Fruit fly (Drosophila melanogaster) whole organism, embryonic: ENCODE measurements around the gene CG8281.
A peak's percentile ranks its signal among the peaks of the same experiment; 100 is the strongest.

ENCODE experiments used
- BtbVII ChIP-seq: fragments of 200-800 bp; sonication (Bioruptor generic); optimal IDR thresholded peaks from 3 replicates; lab custom pipeline; 2017; ENCODE audit warnings: missing biosample characterization, mild to moderate bottlenecking, missing genetic modification characterization
- CG14014 ChIP-seq: fragments of 200-800 bp; sonication (Bioruptor generic); IDR thresholded peaks from 2 replicates; pipeline ENCODE4 v1.3.6; 2022; ENCODE audit warnings: missing biosample characterization, missing genetic modification characterization
- CG14441 ChIP-seq: fragments of 200-800 bp; sonication (Bioruptor generic); IDR thresholded peaks from 2 replicates; pipeline ENCODE4 v1.3.6; 2022; ENCODE audit warnings: missing biosample characterization, missing genetic modification characterization
- CG15073 ChIP-seq: fragments of 200-800 bp; sonication (Bioruptor generic); optimal IDR thresholded peaks from 2 replicates; lab custom pipeline; 2016; ENCODE audit warnings: missing biosample characterization, missing genetic modification characterization
- CG15514 ChIP-seq: fragments of 200-800 bp; sonication (Bioruptor generic); optimal IDR thresholded peaks from 3 replicates; lab custom pipeline; 2017; ENCODE audit warnings: missing biosample characterization, missing genetic modification characterization, mild to moderate bottlenecking, moderate library complexity, missing genetic modification reagents
- CG1602 ChIP-seq: fragments of 200-800 bp; sonication (Bioruptor generic); optimal IDR thresholded peaks from 3 replicates; lab custom pipeline; 2016; ENCODE audit warnings: missing biosample characterization, missing genetic modification characterization
- CG17829 ChIP-seq: fragments of 200-800 bp; optimal IDR thresholded peaks from 2 replicates; lab custom pipeline; 2019; ENCODE audit warnings: missing biosample characterization, mild to moderate bottlenecking, missing genetic modification characterization, moderate library complexity
- CG1792 ChIP-seq: fragments of 200-800 bp; sonication (Bioruptor generic); optimal IDR thresholded peaks from 2 replicates; lab custom pipeline; 2016; ENCODE audit warnings: missing biosample characterization, missing genetic modification characterization
- CG18476 ChIP-seq: fragments of 200-800 bp; sonication (Bioruptor generic); optimal IDR thresholded peaks from 2 replicates; lab custom pipeline; 2016; ENCODE audit warnings: missing biosample characterization, mild to moderate bottlenecking, missing genetic modification characterization
- CG2199 ChIP-seq: fragments of 200-800 bp; sonication (Bioruptor generic); IDR thresholded peaks from 3 replicates; pipeline ENCODE4 v1.3.6; 2022; ENCODE audit warnings: missing biosample characterization, missing genetic modification characterization
- CG2678 ChIP-seq: fragments of 200-800 bp; sonication (Bioruptor generic); optimal IDR thresholded peaks from 3 replicates; lab custom pipeline; 2019; ENCODE audit warnings: missing biosample characterization, mild to moderate bottlenecking, missing genetic modification characterization, moderate library complexity
- CG3065 ChIP-seq: fragments of 200-800 bp; sonication (Bioruptor generic); optimal IDR thresholded peaks from 2 replicates; lab custom pipeline; 2016; ENCODE audit warnings: missing biosample characterization, missing genetic modification characterization
- CG34422 ChIP-seq: fragments of 200-800 bp; sonication (Bioruptor generic); IDR thresholded peaks from 3 replicates; pipeline ENCODE4 v1.3.6; 2022; ENCODE audit warnings: missing biosample characterization, missing genetic modification characterization
- CG4424 ChIP-seq: fragments of 200-800 bp; sonication (Bioruptor generic); optimal IDR thresholded peaks from 3 replicates; lab custom pipeline; 2016; ENCODE audit warnings: missing biosample characterization, missing genetic modification characterization
- CG6254 ChIP-seq: fragments of 200-800 bp; sonication (Bioruptor generic); optimal IDR thresholded peaks from 3 replicates; lab custom pipeline; 2017; ENCODE audit warnings: mild to moderate bottlenecking, missing biosample characterization, missing genetic modification reagents, missing genetic modification characterization
- CG8924 ChIP-seq: fragments of 200-800 bp; optimal IDR thresholded peaks from 3 replicates; lab custom pipeline; 2019; ENCODE audit warnings: missing biosample characterization, mild to moderate bottlenecking, missing genetic modification characterization, moderate library complexity
- CG8944 ChIP-seq: fragments of 200-800 bp; sonication (Bioruptor generic); optimal IDR thresholded peaks from 3 replicates; lab custom pipeline; 2016; ENCODE audit warnings: missing biosample characterization, missing genetic modification characterization
- Chrac-16 ChIP-seq: fragments of 200-800 bp; sonication (Bioruptor generic); optimal IDR thresholded peaks from 3 replicates; lab custom pipeline; 2016; ENCODE audit warnings: missing biosample characterization, missing genetic modification characterization
- CkIIα-i1 ChIP-seq: fragments of 200-800 bp; sonication (Bioruptor generic); IDR thresholded peaks from 2 replicates; pipeline ENCODE4 v1.3.6; 2022; ENCODE audit warnings: missing biosample characterization, missing genetic modification characterization
- CoRest ChIP-seq: fragments of 200-800 bp; sonication (Bioruptor generic); optimal IDR thresholded peaks from 3 replicates; lab custom pipeline; 2018; ENCODE audit warnings: missing biosample characterization, mild to moderate bottlenecking, missing genetic modification characterization, moderate library complexity
- D ChIP-seq, 2 experiments: fragments of 200-800 bp in 1 of 2; fragments of >200 bp in 1 of 2; sonication (Bioruptor generic) in 1 of 2; optimal IDR thresholded peaks; 2 replicates in 1 of 2; 3 replicates in 1 of 2; lab custom pipeline; 2017; ENCODE audit warnings: mild to moderate bottlenecking in 1 of 2, missing biosample characterization in 1 of 2, missing genetic modification characterization in 1 of 2, missing genetic modification reagents in 1 of 2
- Doc3 ChIP-seq: fragments of 200-800 bp; sonication (Bioruptor generic); IDR thresholded peaks from 3 replicates; pipeline ENCODE4 v1.3.6; 2022; ENCODE audit warnings: missing biosample characterization, missing genetic modification characterization; ENCODE audit not compliant: partially characterized antibody
- ERR ChIP-seq: fragments of 200-800 bp; sonication (Bioruptor generic); optimal IDR thresholded peaks from 2 replicates; lab custom pipeline; 2016; ENCODE audit warnings: missing biosample characterization, missing genetic modification characterization
- Gug ChIP-seq: fragments of 200-800 bp; sonication (Bioruptor generic); IDR thresholded peaks from 4 replicates; pipeline ENCODE4 v1.3.6; 2022; ENCODE audit warnings: missing biosample characterization, missing genetic modification characterization
- H2.0 ChIP-seq: fragments of 200-800 bp; sonication (Bioruptor generic); IDR thresholded peaks from 2 replicates; pipeline ENCODE4 v1.3.6; 2022; ENCODE audit warnings: missing biosample characterization, missing genetic modification characterization
- HLHmδ ChIP-seq: fragments of 200-800 bp; sonication (Bioruptor generic); optimal IDR thresholded peaks from 2 replicates; lab custom pipeline; 2018; ENCODE audit warnings: missing biosample characterization, mild to moderate bottlenecking, missing genetic modification characterization, moderate library complexity
- Hand ChIP-seq: fragments of 200-800 bp; sonication (Bioruptor generic); optimal IDR thresholded peaks from 2 replicates; lab custom pipeline; 2017; ENCODE audit warnings: mild to moderate bottlenecking, missing biosample characterization, missing genetic modification reagents, missing genetic modification characterization
- MESR4 ChIP-seq: fragments of 200-800 bp; sonication (Bioruptor generic); optimal IDR thresholded peaks from 2 replicates; lab custom pipeline; 2018; ENCODE audit warnings: missing biosample characterization, mild to moderate bottlenecking, missing genetic modification characterization, moderate library complexity
- Mad ChIP-seq: fragments of 200-800 bp; sonication (Bioruptor generic); optimal IDR thresholded peaks from 2 replicates; lab custom pipeline; 2016; ENCODE audit warnings: missing biosample characterization, missing genetic modification characterization
- Max ChIP-seq: fragments of 200-800 bp; sonication (Bioruptor generic); optimal IDR thresholded peaks from 2 replicates; lab custom pipeline; 2016; ENCODE audit warnings: missing biosample characterization, mild to moderate bottlenecking, missing genetic modification characterization
- NC2β ChIP-seq: fragments of 200-800 bp; sonication (Bioruptor generic); optimal IDR thresholded peaks from 2 replicates; lab custom pipeline; 2016; ENCODE audit warnings: missing biosample characterization, missing genetic modification characterization
- Oaz ChIP-seq: fragments of 200-800 bp; sonication (Bioruptor generic); IDR thresholded peaks from 2 replicates; pipeline ENCODE4 v1.3.6; 2022; ENCODE audit warnings: missing biosample characterization, missing genetic modification characterization
- Ravus ChIP-seq: fragments of 200-800 bp; sonication (Bioruptor generic); IDR thresholded peaks from 2 replicates; pipeline ENCODE4 v1.3.6; 2022; ENCODE audit warnings: missing biosample characterization, missing genetic modification characterization
- Rx ChIP-seq: fragments of 200-800 bp; sonication (Bioruptor generic); IDR thresholded peaks from 2 replicates; pipeline ENCODE4 v1.3.6; 2022; ENCODE audit warnings: missing biosample characterization, missing genetic modification characterization
- Spps ChIP-seq: fragments of 200-800 bp; sonication (Bioruptor generic); optimal IDR thresholded peaks from 2 replicates; lab custom pipeline; 2018; ENCODE audit warnings: missing biosample characterization, mild to moderate bottlenecking, missing genetic modification characterization
- ash1 ChIP-seq: fragments of 200-800 bp; sonication (Bioruptor generic); optimal IDR thresholded peaks from 2 replicates; lab custom pipeline; 2018; ENCODE audit warnings: missing biosample characterization, mild to moderate bottlenecking, missing genetic modification characterization
- btn ChIP-seq: fragments of 200-800 bp; sonication (Bioruptor generic); optimal IDR thresholded peaks from 2 replicates; lab custom pipeline; 2016; ENCODE audit warnings: missing biosample characterization, missing genetic modification characterization
- cad ChIP-seq: fragments of >200 bp; optimal IDR thresholded peaks from 2 replicates; lab custom pipeline; 2017; ENCODE audit warnings: missing biosample characterization, missing genetic modification characterization
- en ChIP-seq: fragments of 200-800 bp; sonication (Bioruptor generic); optimal IDR thresholded peaks from 2 replicates; lab custom pipeline; 2016; ENCODE audit warnings: missing biosample characterization, missing genetic modification characterization
- ewg ChIP-seq: fragments of 200-800 bp; sonication (Bioruptor generic); optimal IDR thresholded peaks from 3 replicates; lab custom pipeline; 2017; ENCODE audit warnings: mild to moderate bottlenecking, missing biosample characterization, missing genetic modification reagents, missing genetic modification characterization
- ftz-f1 ChIP-seq: fragments of 200-800 bp; sonication (Bioruptor generic); optimal IDR thresholded peaks from 2 replicates; lab custom pipeline; 2016; ENCODE audit warnings: missing biosample characterization, missing genetic modification characterization
- grau ChIP-seq: fragments of 200-800 bp; optimal IDR thresholded peaks from 3 replicates; lab custom pipeline; 2019; ENCODE audit warnings: missing biosample characterization, mild to moderate bottlenecking, missing genetic modification characterization, moderate library complexity
- h ChIP-seq: fragments of >200 bp; optimal IDR thresholded peaks from 2 replicates; lab custom pipeline; 2017
- hth ChIP-seq: fragments of >200 bp; optimal IDR thresholded peaks from 2 replicates; lab custom pipeline; 2017; ENCODE audit warnings: inconsistent platforms
- onecut ChIP-seq: fragments of 200-800 bp; sonication (Bioruptor generic); IDR thresholded peaks from 2 replicates; pipeline ENCODE4 v1.3.6; 2022; ENCODE audit warnings: missing biosample characterization, missing genetic modification characterization
- pb ChIP-seq: fragments of 200-800 bp; sonication (Bioruptor generic); optimal IDR thresholded peaks from 3 replicates; lab custom pipeline; 2016; ENCODE audit warnings: missing biosample characterization, missing genetic modification characterization
- ro ChIP-seq: fragments of 200-800 bp; sonication (Bioruptor generic); IDR thresholded peaks from 2 replicates; pipeline ENCODE4 v1.3.6; 2022; ENCODE audit warnings: missing biosample characterization, missing genetic modification characterization
- schlank ChIP-seq: fragments of 200-800 bp; sonication (Bioruptor generic); optimal IDR thresholded peaks from 2 replicates; lab custom pipeline; 2018; ENCODE audit warnings: missing biosample characterization, mild to moderate bottlenecking, missing genetic modification characterization
- sima ChIP-seq: fragments of 200-800 bp; sonication (Bioruptor generic); optimal IDR thresholded peaks from 2 replicates; lab custom pipeline; 2016; ENCODE audit warnings: missing biosample characterization, missing genetic modification characterization
- tin ChIP-seq: fragments of 200-800 bp; sonication (Bioruptor generic); optimal IDR thresholded peaks from 3 replicates; lab custom pipeline; 2016; ENCODE audit warnings: missing biosample characterization, missing genetic modification characterization
- twi ChIP-seq: fragments of 200-800 bp; optimal IDR thresholded peaks from 2 replicates; lab custom pipeline; 2019; ENCODE audit warnings: missing biosample characterization, mild to moderate bottlenecking, missing genetic modification characterization, moderate library complexity

Gene CG8281

DNA sequence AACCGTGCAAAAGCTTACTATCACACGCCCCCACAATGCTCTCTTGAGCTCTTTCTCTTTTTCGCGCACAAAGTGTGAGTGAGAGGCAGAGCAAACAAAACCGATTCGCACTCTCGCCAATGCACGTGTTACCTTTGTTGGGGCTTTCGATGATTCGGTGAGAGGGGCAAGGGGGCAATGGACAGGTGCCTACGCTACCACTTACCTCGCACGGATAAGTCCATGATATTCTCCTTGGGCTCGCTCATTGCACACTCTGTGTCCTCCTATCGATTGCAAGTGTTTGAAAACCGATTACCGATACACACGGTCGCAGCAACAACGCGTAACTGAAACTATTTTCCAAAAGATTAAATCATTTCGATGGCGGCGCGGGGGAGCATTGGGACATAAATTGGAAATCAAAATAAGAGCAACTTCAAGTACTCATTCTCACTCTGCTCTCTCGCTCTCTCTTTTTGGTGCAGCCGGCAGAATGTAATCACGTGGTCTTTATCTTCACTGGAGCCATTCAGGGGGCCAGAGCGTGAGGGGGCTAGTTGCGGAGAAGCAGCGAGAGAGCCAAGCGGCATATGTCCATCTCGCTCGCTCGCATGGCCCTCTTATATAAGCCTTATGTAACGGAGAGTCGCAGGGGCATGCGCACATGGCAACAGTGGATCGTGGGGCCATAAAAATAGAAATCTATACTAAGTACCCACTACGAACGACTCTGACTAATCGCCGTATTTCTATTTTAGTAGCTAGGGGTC lies 45.1 kb upstream of the CG8281 start, which contains the start of gene Pdp1 (continued):
- TF ChIP-seq Doc3 (GFP tag; lab: Robert Waterston, UW): no peak; the same call in 2 of the 3 replicates
- no peak for TF ChIP-seq ash1
- TF ChIP-seq MESR4: no peak
- no peak for TF ChIP-seq Rx (GFP tag; lab: Robert Waterston, UW)
- TF ChIP-seq CG8944 (GFP tag; lab: Kevin White, UChicago): no peak
- TF ChIP-seq btn (GFP tag; lab: Kevin White, UChicago): no peak
- TF ChIP-seq Mad (GFP tag; lab: Kevin White, UChicago): no peak
- no peak for TF ChIP-seq Hand (GFP tag; lab: Kevin White, UChicago)
- peak; percentile 9 for TF ChIP-seq grau
- TF ChIP-seq CG2678 (tag; lab: Kevin White, UChicago): peak; percentile 24
- no peak for TF ChIP-seq D (optimal IDR thresholded peaks at IDR 0.05; lab: Kevin White, UChicago)
- TF ChIP-seq D (GFP tag; optimal IDR thresholded peaks at IDR 0.05; lab: Kevin White, UChicago): no peak
- peak; percentile 38; the same call in 1 of the 2 replicates for TF ChIP-seq CG14441
- TF ChIP-seq pb (GFP tag; lab: Kevin White, UChicago): no peak
- no peak for TF ChIP-seq CG15073 (GFP tag; lab: Kevin White, UChicago)
- peak; percentile 26 for TF ChIP-seq CG17829 (tag; lab: Kevin White, UChicago)
- TF ChIP-seq ewg (GFP tag; lab: Kevin White, UChicago): no peak
- TF ChIP-seq Chrac-16 (GFP tag; lab: Kevin White, UChicago): no peak
- peak; percentile 29; the same call in 1 of the 2 replicates for TF ChIP-seq CG14014
- peak; percentile 32 for TF ChIP-seq HLHmδ (GFP tag; lab: Kevin White, UChicago)
- no peak for TF ChIP-seq CkIIα-i1 (GFP tag; lab: Robert Waterston, UW)
- TF ChIP-seq Max (GFP tag; lab: Kevin White, UChicago): peak; percentile 77
- TF ChIP-seq Spps (tag; lab: Kevin White, UChicago): no peak
- TF ChIP-seq CG3065 (GFP tag; lab: Kevin White, UChicago): no peak
- no peak for TF ChIP-seq tin
- TF ChIP-seq CoRest: no peak
- no peak for TF ChIP-seq ERR (GFP tag; lab: Kevin White, UChicago)
- peak; percentile 89; the same call in 2 of the 3 replicates for TF ChIP-seq CG34422 (GFP tag; lab: Robert Waterston, UW)
- TF ChIP-seq NC2β: no peak
- TF ChIP-seq CG6254 (GFP tag; lab: Kevin White, UChicago): no peak
- no peak for TF ChIP-seq sima (GFP tag; lab: Kevin White, UChicago)
- TF ChIP-seq CG8924: peak; percentile 18
- TF ChIP-seq ro (GFP tag; lab: Robert Waterston, UW): no peak
- TF ChIP-seq CG4424 (GFP tag; lab: Kevin White, UChicago): peak; percentile 14
- no peak for TF ChIP-seq H2.0 (GFP tag; lab: Robert Waterston, UW)
- TF ChIP-seq Oaz (GFP tag; lab: Robert Waterston, UW): no peak
- peak; percentile 3 for TF ChIP-seq twi (tag; lab: Kevin White, UChicago)
- no peak; the same call in 2 of the 3 replicates for TF ChIP-seq CG2199 (GFP tag; lab: Robert Waterston, UW)
- TF ChIP-seq cad (GFP tag; lab: Kevin White, UChicago): no peak
- TF ChIP-seq h: no peak
- TF ChIP-seq CG15514: no peak
- no peak for TF ChIP-seq hth (lab: Kevin White, UChicago)
- TF ChIP-seq Ravus (GFP tag; lab: Robert Waterston, UW): no peak
- no peak for TF ChIP-seq Gug
- TF ChIP-seq CG18476: no peak
- TF ChIP-seq CG1792: no peak
- no peak for TF ChIP-seq en (GFP tag; lab: Kevin White, UChicago)
- peak; percentile 22 for TF ChIP-seq BtbVII (GFP tag; lab: Kevin White, UChicago)
- TF ChIP-seq onecut (GFP tag; lab: Robert Waterston, UW): no peak
- TF ChIP-seq ftz-f1: peak; percentile 26
- TF ChIP-seq schlank (tag; lab: Kevin White, UChicago): no peak
- TF ChIP-seq CG1602 (GFP tag; lab: Kevin White, UChicago): no peak
